Fruit fly (Drosophila melanogaster): ENCODE measurements around the gene Evi5.

dm6 chrX:11451027-11451572 lies 3.1 kb downstream of the Evi5 start:
- TF ChIP-seq cnc (optimal IDR thresholded peaks at IDR 0.05) (no peak), tj (GFP tag; optimal IDR thresholded peaks at IDR 0.05) (no peak), Hr96 (GFP tag; optimal IDR thresholded peaks at IDR 0.05) (no peak), ovo (GFP tag; optimal IDR thresholded peaks at IDR 0.05) (no peak), pad (GFP tag; optimal IDR thresholded peaks at IDR 0.05) (no peak), CG7101 (tag; optimal IDR thresholded peaks at IDR 0.05) (no peak), kay (GFP tag; ENCODE audit: borderline replicate concordance) (no peak), Clk (GFP tag; optimal IDR thresholded peaks at IDR 0.05) (no peak), CG12768 (GFP tag; optimal IDR thresholded peaks at IDR 0.05) (no peak), CG5204 (GFP tag; optimal IDR thresholded peaks at IDR 0.05) (no peak), cic (GFP tag; optimal IDR thresholded peaks at IDR 0.05) (no peak), CG1620 (GFP tag; optimal IDR thresholded peaks at IDR 0.05) (no peak)

All from whole organism, adult.